Worm (Caenorhabditis elegans) whole organism, mixed stage, embryonic: ENCODE results near the gene slc-25A18.1.

Source experiments
- M03D4.4 ChIP-seq: sonication (generic microtip); optimal IDR thresholded peaks from 2 replicates; lab custom pipeline; 2017; ENCODE audit warnings: mild to moderate bottlenecking, missing genetic modification characterization, missing compliant biosample characterization
- elt-1 ChIP-seq: sonication (generic microtip); optimal IDR thresholded peaks from 2 replicates; lab custom pipeline; 2017; ENCODE audit warnings: missing genetic modification characterization, mild to moderate bottlenecking, missing compliant biosample characterization, antibody characterized with exemption, moderate library complexity, borderline replicate concordance; ENCODE audit not compliant: insufficient read depth
- nhr-28 ChIP-seq: fragments of 150-350 bp; optimal IDR thresholded peaks from 2 replicates; lab custom pipeline; 2014; ENCODE audit warnings: missing biosample characterization, missing genetic modification characterization
- snpc-4 ChIP-seq: fragments of 150-350 bp; optimal IDR thresholded peaks from 2 replicates; lab custom pipeline; 2014; ENCODE audit warnings: missing biosample characterization, missing genetic modification characterization
- ztf-11 ChIP-seq: fragments of 150-350 bp; optimal IDR thresholded peaks from 2 replicates; lab custom pipeline; 2014; ENCODE audit warnings: missing biosample characterization, missing genetic modification characterization

ce11 chrX:14979388-14979787 lies 24.4 kb downstream of the slc-25A18.1 start, which contains the start of gene emre-1:
- TF ChIP-seq nhr-28 (no peak), ztf-11 (tag; lab: Kevin White, UChicago) (no peak), snpc-4 (no peak), M03D4.4 (tag; lab: Kevin White, UChicago) (no peak), elt-1 (no peak)
